Fruit fly (Drosophila melanogaster) whole organism, embryonic: Measurements from ENCODE around the gene corto.

Source experiments
- Awh ChIP-seq: fragments of 200-800 bp; sonication (Bioruptor generic); IDR thresholded peaks from 2 replicates; pipeline ENCODE4, ENCODE4 v1.3.6; 2022; ENCODE audit warnings: missing biosample characterization, missing genetic modification characterization
- Bgb ChIP-seq: fragments of 200-800 bp; sonication (Bioruptor generic); IDR thresholded peaks from 2 replicates; pipeline ENCODE4 v1.3.6; 2022; ENCODE audit warnings: missing biosample characterization, missing genetic modification characterization; ENCODE audit not compliant: partially characterized antibody
- CG13894 ChIP-seq: fragments of 200-800 bp; sonication (Bioruptor generic); optimal IDR thresholded peaks from 3 replicates; lab custom pipeline; 2018; ENCODE audit warnings: missing biosample characterization, mild to moderate bottlenecking, missing genetic modification characterization, moderate library complexity
- CG16863 ChIP-seq: fragments of 200-800 bp; sonication (Bioruptor generic); optimal IDR thresholded peaks from 3 replicates; lab custom pipeline; 2016; ENCODE audit warnings: missing biosample characterization, missing genetic modification characterization
- CG4360 ChIP-seq: fragments of 200-800 bp; sonication (Bioruptor generic); IDR thresholded peaks from 2 replicates; pipeline ENCODE4 v1.3.6; 2022; ENCODE audit warnings: missing biosample characterization, missing genetic modification characterization
- CG4854 ChIP-seq: fragments of 200-800 bp; sonication (Bioruptor generic); optimal IDR thresholded peaks from 2 replicates; lab custom pipeline; 2016; ENCODE audit warnings: missing biosample characterization, missing genetic modification characterization, inconsistent platforms
- CG5953 ChIP-seq: fragments of 200-800 bp; sonication (Bioruptor generic); IDR thresholded peaks from 2 replicates; pipeline ENCODE4 v1.3.6; 2022; ENCODE audit warnings: missing biosample characterization, missing genetic modification characterization
- CG6813 ChIP-seq: fragments of 200-800 bp; sonication (Bioruptor generic); optimal IDR thresholded peaks from 2 replicates; lab custom pipeline; 2017; ENCODE audit warnings: missing biosample characterization, missing genetic modification characterization, mild to moderate bottlenecking, moderate library complexity, missing genetic modification reagents
- Deaf1 ChIP-seq: fragments of 200-800 bp; optimal IDR thresholded peaks from 3 replicates; lab custom pipeline; 2019; ENCODE audit warnings: missing biosample characterization, mild to moderate bottlenecking, missing genetic modification characterization, moderate library complexity
- Dp ChIP-seq: fragments of 200-800 bp; sonication (Bioruptor generic); optimal IDR thresholded peaks from 2 replicates; lab custom pipeline; 2018; ENCODE audit warnings: missing biosample characterization, mild to moderate bottlenecking, missing genetic modification characterization, moderate library complexity
- HLH3B ChIP-seq: fragments of 200-800 bp; sonication (Bioruptor generic); IDR thresholded peaks from 2 replicates; pipeline ENCODE4 v1.3.6; 2022; ENCODE audit warnings: missing biosample characterization, missing genetic modification characterization
- HmgZ ChIP-seq: fragments of 200-800 bp; sonication (Bioruptor generic); optimal IDR thresholded peaks from 2 replicates; lab custom pipeline; 2018; ENCODE audit warnings: missing biosample characterization, mild to moderate bottlenecking, missing genetic modification characterization
- Med ChIP-seq: fragments of 200-800 bp; sonication (Bioruptor generic); peaks from one replicate; lab custom pipeline; 2016; ENCODE audit warnings: missing biosample characterization, missing genetic modification characterization, mild to moderate bottlenecking, inconsistent platforms, moderate library complexity
- Stat92E ChIP-seq, 3 experiments: fragments of >200 bp in 2 of 3; fragments of 200-800 bp in 1 of 3; sonication (Bioruptor generic) in 1 of 3; optimal IDR thresholded peaks; 2 replicates each; lab custom pipeline; 2017 to 2019; ENCODE audit warnings: missing biosample characterization in 3 of 3, missing genetic modification characterization in 3 of 3, mild to moderate bottlenecking in 1 of 3, moderate library complexity in 1 of 3
- Vsx1 ChIP-seq: fragments of 200-800 bp; sonication (Bioruptor generic); optimal IDR thresholded peaks from 2 replicates; lab custom pipeline; 2017; ENCODE audit warnings: missing biosample characterization, mild to moderate bottlenecking, missing genetic modification characterization, missing genetic modification reagents
- amos ChIP-seq: fragments of 200-800 bp; sonication (Bioruptor generic); IDR thresholded peaks from 2 replicates; pipeline ENCODE4 v1.3.6; 2022; ENCODE audit warnings: missing biosample characterization, missing genetic modification characterization; ENCODE audit not compliant: partially characterized antibody
- bsh ChIP-seq, 2 experiments: fragments of 200-800 bp; sonication (Bioruptor generic); optimal IDR thresholded peaks; 2 replicates each; lab custom pipeline; 2017 to 2018; ENCODE audit warnings: mild to moderate bottlenecking in 2 of 2, missing biosample characterization in 2 of 2, missing genetic modification characterization in 2 of 2, moderate library complexity in 1 of 2
- chinmo ChIP-seq: fragments of 200-800 bp; sonication (Bioruptor generic); IDR thresholded peaks from 4 replicates; pipeline ENCODE4 v1.3.6; 2022; ENCODE audit warnings: missing biosample characterization, missing genetic modification characterization; ENCODE audit not compliant: partially characterized antibody
- ci ChIP-seq: fragments of 200-800 bp; sonication (Bioruptor generic); IDR thresholded peaks from 3 replicates; pipeline ENCODE4 v1.3.6; 2022; ENCODE audit warnings: missing biosample characterization, missing genetic modification characterization
- crol ChIP-seq: fragments of 200-800 bp; sonication (Bioruptor generic); IDR thresholded peaks from 2 replicates; pipeline ENCODE4 v1.3.6; 2022; ENCODE audit warnings: missing biosample characterization, missing genetic modification characterization
- cwo ChIP-seq: fragments of 200-800 bp; sonication (Bioruptor generic); optimal IDR thresholded peaks from 3 replicates; lab custom pipeline; 2017; ENCODE audit warnings: missing biosample characterization, missing genetic modification characterization, mild to moderate bottlenecking, moderate library complexity, missing genetic modification reagents
- exex ChIP-seq: fragments of 200-800 bp; sonication (Bioruptor generic); optimal IDR thresholded peaks from 4 replicates; lab custom pipeline; 2018; ENCODE audit warnings: missing biosample characterization, mild to moderate bottlenecking, missing genetic modification characterization, moderate library complexity
- ftz-f1 ChIP-seq: fragments of 200-800 bp; sonication (Bioruptor generic); optimal IDR thresholded peaks from 2 replicates; lab custom pipeline; 2016; ENCODE audit warnings: missing biosample characterization, missing genetic modification characterization
- grn ChIP-seq: fragments of 200-800 bp; sonication (Bioruptor generic); optimal IDR thresholded peaks from 3 replicates; lab custom pipeline; 2017; ENCODE audit warnings: missing biosample characterization, missing genetic modification characterization
- kni ChIP-seq: fragments of 200-800 bp; sonication (Bioruptor generic); optimal IDR thresholded peaks from 3 replicates; lab custom pipeline; 2017; ENCODE audit warnings: mild to moderate bottlenecking, missing biosample characterization, missing genetic modification reagents, missing genetic modification characterization
- lab ChIP-seq: fragments of 200-800 bp; sonication (Bioruptor generic); optimal IDR thresholded peaks from 3 replicates; lab custom pipeline; 2017; ENCODE audit warnings: missing biosample characterization, missing genetic modification characterization, mild to moderate bottlenecking, moderate library complexity, missing genetic modification reagents
- maf-S ChIP-seq: fragments of 200-800 bp; sonication (Bioruptor generic); optimal IDR thresholded peaks from 2 replicates; lab custom pipeline; 2016; ENCODE audit warnings: missing biosample characterization, missing genetic modification characterization
- pan ChIP-seq, 4 experiments: fragments of >200 bp in 3 of 4; fragments of 200-800 bp in 1 of 4; sonication (Bioruptor generic) in 1 of 4; optimal IDR thresholded peaks in 3 of 4; IDR thresholded peaks in 1 of 4; 2 replicates each; pipeline versions ENCODE4 v1.3.6 to Lab custom; 2017 to 2022; ENCODE audit warnings: missing biosample characterization in 2 of 4, missing genetic modification characterization in 2 of 4, mixed read lengths in 1 of 4
- rib ChIP-seq: fragments of 200-800 bp; sonication (Bioruptor generic); IDR thresholded peaks from 2 replicates; pipeline ENCODE4 v1.3.6; 2022; ENCODE audit warnings: missing biosample characterization, missing genetic modification characterization
- salm ChIP-seq: fragments of 200-800 bp; sonication (Bioruptor generic); optimal IDR thresholded peaks from 2 replicates; lab custom pipeline; 2018; ENCODE audit warnings: missing biosample characterization, mild to moderate bottlenecking, missing genetic modification characterization
- sd ChIP-seq: fragments of 200-800 bp; sonication (Bioruptor generic); optimal IDR thresholded peaks from 3 replicates; lab custom pipeline; 2018; ENCODE audit warnings: missing biosample characterization, mild to moderate bottlenecking, missing genetic modification characterization, moderate library complexity
- sim ChIP-seq: fragments of 200-800 bp; sonication (Bioruptor generic); IDR thresholded peaks from 2 replicates; pipeline ENCODE4 v1.3.6; 2022; ENCODE audit warnings: missing biosample characterization, missing genetic modification characterization
- slou ChIP-seq: fragments of 200-800 bp; sonication (Bioruptor generic); optimal IDR thresholded peaks from 3 replicates; lab custom pipeline; 2016; ENCODE audit warnings: missing biosample characterization, missing genetic modification characterization
- sug ChIP-seq: fragments of 200-800 bp; optimal IDR thresholded peaks from 2 replicates; lab custom pipeline; 2019; ENCODE audit warnings: missing biosample characterization, mild to moderate bottlenecking, missing genetic modification characterization, moderate library complexity
- twi ChIP-seq: fragments of 200-800 bp; optimal IDR thresholded peaks from 2 replicates; lab custom pipeline; 2019; ENCODE audit warnings: missing biosample characterization, mild to moderate bottlenecking, missing genetic modification characterization, moderate library complexity
- vnd ChIP-seq: fragments of 200-800 bp; sonication (Bioruptor generic); IDR thresholded peaks from 3 replicates; pipeline ENCODE4 v1.3.6; 2022; ENCODE audit warnings: missing biosample characterization, missing genetic modification characterization; ENCODE audit not compliant: partially characterized antibody
- vvl ChIP-seq: fragments of 200-800 bp; sonication (Bioruptor generic); IDR thresholded peaks from 2 replicates; pipeline ENCODE4 v1.3.6; 2022; ENCODE audit warnings: missing biosample characterization, missing genetic modification characterization
- zen ChIP-seq: fragments of 200-800 bp; sonication (Bioruptor generic); optimal IDR thresholded peaks from 3 replicates; lab custom pipeline; 2018; ENCODE audit warnings: missing biosample characterization, mild to moderate bottlenecking, missing genetic modification characterization, moderate library complexity
- zen2 ChIP-seq: fragments of 200-800 bp; sonication (Bioruptor generic); IDR thresholded peaks from 3 replicates; pipeline ENCODE4 v1.3.6; 2022; ENCODE audit warnings: missing biosample characterization, missing genetic modification characterization; ENCODE audit not compliant: partially characterized antibody

The corto gene

DNA sequence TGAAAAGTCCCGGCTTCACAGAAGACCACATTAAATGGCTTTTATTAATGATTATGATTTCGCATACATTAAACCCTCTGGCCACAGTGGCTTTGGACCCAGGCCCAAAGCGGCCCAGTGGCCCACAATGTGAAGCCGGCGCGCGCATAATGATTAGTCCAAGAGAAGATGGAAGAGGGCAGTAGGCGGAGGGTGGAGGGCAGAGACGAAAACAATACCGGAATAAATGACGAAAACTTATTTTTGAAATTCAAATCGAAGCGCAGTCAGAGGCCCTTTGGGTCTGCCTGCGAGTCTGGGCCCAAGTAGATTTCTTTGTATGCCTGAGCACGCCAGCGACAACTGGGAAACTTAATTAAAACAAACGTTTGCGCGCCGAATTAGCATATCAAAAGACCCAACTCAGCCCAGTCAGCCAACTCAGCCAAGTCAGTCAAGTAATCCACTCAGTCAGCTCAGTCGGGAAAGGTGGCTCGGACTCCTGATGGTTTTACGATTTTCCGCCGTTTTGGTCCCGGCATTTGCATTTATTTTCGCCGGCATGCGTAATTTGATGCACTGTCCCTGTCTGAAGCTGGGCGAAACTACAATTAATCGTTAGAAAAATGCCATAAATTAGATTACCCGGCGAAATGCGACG is 20.2 kb downstream of the corto start (continued):
- TF ChIP-seq slou (GFP tag; lab: Kevin White, UChicago) (no peak), chinmo (peak; percentile 99), cwo (GFP tag; lab: Kevin White, UChicago) (peak; percentile 6), CG13894 (tag; lab: Kevin White, UChicago) (peak; percentile 64), bsh (GFP tag; optimal IDR thresholded peaks at IDR 0.05; lab: Kevin White, UChicago) (no peak)

DNA sequence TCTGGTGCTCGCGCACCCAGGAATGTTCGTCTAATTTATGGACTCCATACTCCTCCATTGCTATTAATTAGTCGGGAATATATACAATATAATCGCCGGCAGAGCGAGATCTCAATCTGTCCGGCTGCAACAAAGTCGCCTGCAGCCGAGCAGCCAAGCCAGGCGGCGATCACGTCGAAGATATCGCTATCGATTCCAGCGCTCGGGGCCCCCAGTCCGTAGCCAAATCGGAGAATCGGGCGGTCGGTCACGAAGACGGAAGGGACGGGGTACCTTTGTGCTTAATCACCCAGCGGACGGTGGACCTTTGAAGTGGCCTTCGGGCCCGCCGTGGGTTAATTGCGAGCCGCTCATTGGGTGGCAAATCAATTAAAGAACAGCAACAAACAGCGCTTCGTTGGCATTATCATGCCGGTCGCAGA is 21.2 kb downstream of the corto start:
- TF ChIP-seq Dp (GFP tag; lab: Kevin White, UChicago) (no peak), kni (GFP tag; lab: Kevin White, UChicago) (peak; percentile 61), grn (GFP tag; lab: Kevin White, UChicago) (peak; percentile 99), Med (GFP tag; lab: Kevin White, UChicago) (peak; percentile 63), salm (tag; lab: Kevin White, UChicago) (peak; percentile 6), crol (GFP tag; lab: Robert Waterston, UW) (peak; percentile 62), vvl (GFP tag; lab: Robert Waterston, UW) (peak; percentile 25; the same call in 1 of the 2 replicates), vnd (0 out of 3 replicates have a peak, but pooled peaks have one; percentile 41), lab (GFP tag; lab: Kevin White, UChicago) (peak; percentile 52), maf-S (no peak), CG16863 (no peak), pan (optimal IDR thresholded peaks at IDR 0.05; lab: Kevin White, UChicago) (no peak), pan (GFP tag; optimal IDR thresholded peaks at IDR 0.05 in 1 of 2, IDR thresholded peaks at IDR 0.05 in 1 of 2) (peak in 1 of 2 experiments; percentile 43), CG13894 (tag; lab: Kevin White, UChicago) (peak; percentile 53), amos (0 out of 2 replicates have a peak, but pooled peaks have one; percentile 5), HLH3B (GFP tag; lab: Robert Waterston, UW) (0 out of 2 replicates have a peak, but pooled peaks have one; percentile 4), twi (tag; lab: Kevin White, UChicago) (peak; percentile 1), Stat92E (GFP tag; optimal IDR thresholded peaks at IDR 0.05; lab: Kevin White, UChicago) (peak in 1 of 3 experiments; percentile 34), CG4854 (no peak), zen (peak; percentile 70), zen2 (GFP tag; lab: Robert Waterston, UW) (0 out of 3 replicates have a peak, but pooled peaks have one; percentile 26), chinmo (0 out of 4 replicates have a peak, but pooled peaks have one; percentile 63), ci (GFP tag; lab: Robert Waterston, UW) (0 out of 3 replicates have a peak, but pooled peaks have one; percentile 40), Vsx1 (GFP tag; lab: Kevin White, UChicago) (peak; percentile 69), sim (no peak), Awh (GFP tag; lab: Robert Waterston, UW) (peak; percentile 85), sug (tag; lab: Kevin White, UChicago) (peak; percentile 79), CG4360 (GFP tag; lab: Robert Waterston, UW) (peak; percentile 20), Deaf1 (peak; percentile 74), Bgb (GFP tag; lab: Robert Waterston, UW) (peak; percentile 31; the same call in 1 of the 2 replicates), ftz-f1 (GFP tag; lab: Kevin White, UChicago) (peak; percentile 21), HmgZ (tag; lab: Kevin White, UChicago) (no peak), CG6813 (GFP tag; lab: Kevin White, UChicago) (no peak), sd (tag; lab: Kevin White, UChicago) (peak; percentile 73), rib (GFP tag; lab: Robert Waterston, UW) (0 out of 2 replicates have a peak, but pooled peaks have one; percentile 42), CG5953 (no peak), exex (tag; lab: Kevin White, UChicago) (peak; percentile 84)
